Worm (Caenorhabditis elegans) whole organism, young adult: ENCODE data around the gene sftb-1.

Experiments
- C06A6.2 ChIP-seq: fragments of 200-800 bp; sonication (Bioruptor generic); conservative IDR thresholded peaks from 2 replicates; pipeline ENCODE4 v1.3.6; 2022; ENCODE audit warnings: missing genetic modification characterization, missing compliant biosample characterization
- F10E7.11 ChIP-seq: sonication (generic microtip); optimal IDR thresholded peaks from 2 replicates; lab custom pipeline; 2017; ENCODE audit warnings: mild to moderate bottlenecking, missing genetic modification characterization, moderate library complexity, missing compliant biosample characterization
- F33H1.4 ChIP-seq: fragments of 200-800 bp; sonication (Bioruptor generic); IDR thresholded peaks from 2 replicates; pipeline ENCODE4 v1.3.6; 2022; ENCODE audit warnings: missing genetic modification reagents, missing genetic modification characterization, missing compliant biosample characterization
- K11D2.4 ChIP-seq: fragments of 200-800 bp; sonication (Bioruptor generic); IDR thresholded peaks from 2 replicates; pipeline ENCODE4 v1.3.6; 2022; ENCODE audit warnings: missing genetic modification reagents, missing genetic modification characterization, missing compliant biosample characterization
- T26A5.8 ChIP-seq: sonication (generic microtip); optimal IDR thresholded peaks from 2 replicates; lab custom pipeline; 2016; ENCODE audit warnings: missing genetic modification characterization, missing compliant biosample characterization
- Y56A3A.18 ChIP-seq: fragments of 200-800 bp; sonication (Bioruptor generic); IDR thresholded peaks from 2 replicates; pipeline ENCODE4 v1.3.6; 2022; ENCODE audit warnings: missing genetic modification reagents, missing genetic modification characterization, missing compliant biosample characterization
- Y95B8A.8 ChIP-seq: fragments of 200-800 bp; sonication (Bioruptor generic); IDR thresholded peaks from 2 replicates; pipeline ENCODE4 v1.3.6; 2022; ENCODE audit warnings: missing genetic modification reagents, missing genetic modification characterization, missing compliant biosample characterization
- aptf-2 ChIP-seq: fragments of 200-800 bp; sonication (Bioruptor generic); conservative IDR thresholded peaks from 2 replicates; pipeline ENCODE4 v1.3.6; 2022; ENCODE audit warnings: missing genetic modification reagents, missing genetic modification characterization, missing compliant biosample characterization
- aptf-3 ChIP-seq: fragments of 200-800 bp; sonication (Bioruptor generic); IDR thresholded peaks from 2 replicates; pipeline ENCODE4 v1.3.6; 2022; ENCODE audit warnings: missing genetic modification characterization, missing compliant biosample characterization
- athp-1 ChIP-seq: sonication (generic microtip); optimal IDR thresholded peaks from 2 replicates; lab custom pipeline; 2017; ENCODE audit warnings: mild to moderate bottlenecking, missing genetic modification characterization, missing compliant biosample characterization
- attf-3 ChIP-seq: fragments of 200-800 bp; sonication (Bioruptor generic); conservative IDR thresholded peaks from 2 replicates; pipeline ENCODE4 v1.3.6; 2022; ENCODE audit warnings: missing genetic modification reagents, missing genetic modification characterization, missing compliant biosample characterization
- attf-6 ChIP-seq: fragments of 200-800 bp; sonication (Bioruptor generic); IDR thresholded peaks from 2 replicates; pipeline ENCODE4 v1.3.6; 2022; ENCODE audit warnings: missing genetic modification reagents, missing genetic modification characterization, missing compliant biosample characterization
- cebp-1 ChIP-seq, 2 experiments: fragments of 200-800 bp in 1 of 2; sonication (Bioruptor generic) in 1 of 2; sonication (generic microtip) in 1 of 2; IDR thresholded peaks in 1 of 2; optimal IDR thresholded peaks in 1 of 2; 2 replicates each; pipeline versions ENCODE4 v1.3.6 to Lab custom; 2017 to 2022; ENCODE audit warnings: missing compliant biosample characterization in 2 of 2, missing genetic modification characterization in 2 of 2, mild to moderate bottlenecking in 1 of 2, missing genetic modification reagents in 1 of 2, moderate library complexity in 1 of 2
- ceh-100 ChIP-seq: fragments of 200-800 bp; sonication (Bioruptor generic); IDR thresholded peaks from 2 replicates; pipeline ENCODE4 v1.3.6; 2022; ENCODE audit warnings: missing genetic modification reagents, missing genetic modification characterization, missing compliant biosample characterization
- ceh-27 ChIP-seq: fragments of 200-800 bp; sonication (Bioruptor generic); optimal IDR thresholded peaks from 2 replicates; lab custom pipeline; 2018; ENCODE audit warnings: mild to moderate bottlenecking, missing genetic modification characterization, moderate library complexity, missing compliant biosample characterization
- ceh-58 ChIP-seq: fragments of 200-800 bp; sonication (Bioruptor generic); IDR thresholded peaks from 2 replicates; pipeline ENCODE4 v1.3.6; 2022; ENCODE audit warnings: missing genetic modification characterization, missing compliant biosample characterization
- die-1 ChIP-seq: sonication (generic microtip); optimal IDR thresholded peaks from 2 replicates; lab custom pipeline; 2016; ENCODE audit warnings: missing genotype, mild to moderate bottlenecking, missing genetic modification characterization, missing compliant biosample characterization
- ekl-4 ChIP-seq: fragments of 200-800 bp; sonication (Bioruptor generic); IDR thresholded peaks from 2 replicates; pipeline ENCODE4 v1.3.6; 2022; ENCODE audit warnings: missing genetic modification reagents, missing genetic modification characterization, missing compliant biosample characterization
- gei-17 ChIP-seq: fragments of 200-800 bp; sonication (Bioruptor generic); optimal IDR thresholded peaks from 2 replicates; lab custom pipeline; 2018; ENCODE audit warnings: mild to moderate bottlenecking, missing genetic modification characterization, missing compliant biosample characterization
- hmg-1.2 ChIP-seq: fragments of 200-800 bp; sonication (Bioruptor generic); IDR thresholded peaks from 2 replicates; pipeline ENCODE4 v1.3.6; 2022; ENCODE audit warnings: missing genetic modification reagents, missing genetic modification characterization, missing compliant biosample characterization
- lsl-1 ChIP-seq: fragments of 200-800 bp; sonication (Bioruptor generic); optimal IDR thresholded peaks from 2 replicates; lab custom pipeline; 2018; ENCODE audit warnings: mild to moderate bottlenecking, missing genetic modification characterization, moderate library complexity, missing compliant biosample characterization
- madf-3 ChIP-seq: fragments of 200-800 bp; sonication (Bioruptor generic); IDR thresholded peaks from 2 replicates; pipeline ENCODE4 v1.3.6; 2022; ENCODE audit warnings: missing genetic modification reagents, missing genetic modification characterization, missing compliant biosample characterization
- madf-6 ChIP-seq: fragments of 200-800 bp; sonication (Bioruptor generic); IDR thresholded peaks from 2 replicates; pipeline ENCODE4 v1.3.6; 2022; ENCODE audit warnings: missing genetic modification reagents, missing genetic modification characterization, missing compliant biosample characterization
- mel-28 ChIP-seq: sonication (generic microtip); optimal IDR thresholded peaks from 2 replicates; lab custom pipeline; 2016; ENCODE audit warnings: borderline replicate concordance, mild to moderate bottlenecking, missing genetic modification characterization, missing compliant biosample characterization
- mes-4 ChIP-seq: sonication (generic microtip); optimal IDR thresholded peaks from 2 replicates; lab custom pipeline; 2016; ENCODE audit warnings: missing genotype, missing genetic modification characterization, missing compliant biosample characterization
- nfya-1 ChIP-seq: sonication (generic microtip); optimal IDR thresholded peaks from 2 replicates; lab custom pipeline; 2017; ENCODE audit warnings: antibody characterized with exemption, missing compliant biosample characterization, missing genetic modification characterization, borderline replicate concordance; ENCODE audit not compliant: insufficient read depth
- nhr-120 ChIP-seq: fragments of 200-800 bp; sonication (Bioruptor generic); IDR thresholded peaks from 2 replicates; pipeline ENCODE4 v1.3.6; 2022; ENCODE audit warnings: missing genetic modification characterization, missing compliant biosample characterization
- snpc-3.4 ChIP-seq: sonication (generic microtip); optimal IDR thresholded peaks from 2 replicates; lab custom pipeline; 2017; ENCODE audit warnings: missing genetic modification characterization, mild to moderate bottlenecking, missing compliant biosample characterization, antibody characterized with exemption, moderate library complexity, missing genotype, missing genetic modification reagents
- snpc-4 ChIP-seq, 5 experiments: fragments of 150-350 bp in 1 of 5; sonication (generic microtip) in 4 of 5; optimal IDR thresholded peaks; 2 replicates each; lab custom pipeline; 2014 to 2018; ENCODE audit warnings: missing genetic modification characterization in 5 of 5, missing biosample characterization in 3 of 5, antibody characterized with exemption in 2 of 5, mild to moderate bottlenecking in 2 of 5, missing compliant biosample characterization in 2 of 5, missing genotype in 2 of 5, moderate library complexity in 2 of 5, missing genetic modification reagents in 1 of 5
- sptf-2 ChIP-seq: fragments of 200-800 bp; sonication (Bioruptor generic); optimal IDR thresholded peaks from 2 replicates; lab custom pipeline; 2018; ENCODE audit warnings: mild to moderate bottlenecking, missing genetic modification characterization, missing compliant biosample characterization
- tbp1 ChIP-seq: fragments of 200-800 bp; sonication (Bioruptor generic); optimal IDR thresholded peaks from 2 replicates; lab custom pipeline; 2018; ENCODE audit warnings: mild to moderate bottlenecking, missing genetic modification characterization, missing compliant biosample characterization
- unc-130 ChIP-seq: sonication (generic microtip); optimal IDR thresholded peaks from 2 replicates; lab custom pipeline; 2016; ENCODE audit warnings: missing genetic modification reagents, missing genetic modification characterization, missing compliant biosample characterization
- unc-62 ChIP-seq: fragments of 150-350 bp; optimal IDR thresholded peaks from 2 replicates; lab custom pipeline; 2014; ENCODE audit warnings: missing biosample characterization, missing genetic modification reagents, missing genetic modification characterization
- ztf-18 ChIP-seq: sonication (generic microtip); optimal IDR thresholded peaks from 2 replicates; lab custom pipeline; 2016; ENCODE audit warnings: missing genotype, mild to moderate bottlenecking, missing genetic modification characterization, missing compliant biosample characterization
- ztf-6 ChIP-seq: fragments of 200-800 bp; sonication (Bioruptor generic); IDR thresholded peaks from 2 replicates; pipeline ENCODE4 v1.3.6; 2022; ENCODE audit warnings: missing genetic modification reagents, missing genetic modification characterization, missing compliant biosample characterization

The sftb-1 gene

ce11 chrIII:4272864-4273263, 3.8 kb upstream of the sftb-1 start:
- TF ChIP-seq madf-6 (no peak), ceh-58 (no peak), ztf-6 (GFP tag; lab: Robert Waterston, UW) (no peak), aptf-3 (GFP tag; lab: Robert Waterston, UW) (no peak), unc-62 (GFP tag; lab: Kevin White, UChicago) (peak; percentile 13), nhr-120 (no peak), Y95B8A.8 (GFP tag; lab: Robert Waterston, UW) (no peak), hmg-1.2 (GFP tag; lab: Robert Waterston, UW) (no peak), snpc-3.4 (tag; lab: Kevin White, UChicago) (no peak)
- TF ChIP-seq, all 124 proteins: peak for 1

- TF ChIP-seq ceh-27 (no peak), K11D2.4 (no peak), mel-28 (no peak), Y95B8A.8 (GFP tag; lab: Robert Waterston, UW) (no peak), madf-3 (GFP tag; lab: Robert Waterston, UW) (no peak), cebp-1 (GFP tag; IDR thresholded peaks at IDR 0.05; lab: Robert Waterston, UW) (no peak), cebp-1 (tag; optimal IDR thresholded peaks at IDR 0.05; lab: Kevin White, UChicago) (no peak), lsl-1 (GFP tag; lab: Kevin White, UChicago) (no peak), F10E7.11 (no peak), F33H1.4 (GFP tag; lab: Robert Waterston, UW) (no peak), C06A6.2 (GFP tag; lab: Robert Waterston, UW) (no peak), sptf-2 (GFP tag; lab: Kevin White, UChicago) (no peak), snpc-3.4 (tag; lab: Kevin White, UChicago) (no peak), nfya-1 (tag; lab: Kevin White, UChicago) (no peak), T26A5.8 (no peak), attf-6 (GFP tag; lab: Robert Waterston, UW) (no peak), ekl-4 (GFP tag; lab: Robert Waterston, UW) (no peak), mes-4 (no peak)
Measured at ce11 chrIII:4271059-4271458, 2.0 kb upstream of the sftb-1 start.

- no peak for TF ChIP-seq athp-1
Measured at ce11 chrIII:4265892-4266291, 3.2 kb downstream of the sftb-1 start.

- TF ChIP-seq ztf-18 (no peak), gei-17 (GFP tag; lab: Kevin White, UChicago) (no peak), sptf-2 (GFP tag; lab: Kevin White, UChicago) (no peak), attf-3 (GFP tag; lab: Robert Waterston, UW) (no peak), snpc-4 (GFP tag; optimal IDR thresholded peaks at IDR 0.05; lab: Kevin White, UChicago) (no peak), snpc-4 (tag; optimal IDR thresholded peaks at IDR 0.05; lab: Kevin White, UChicago) (no peak), lsl-1 (GFP tag; lab: Kevin White, UChicago) (no peak), aptf-2 (GFP tag; lab: Robert Waterston, UW) (no peak), unc-130 (no peak), ceh-100 (no peak), Y56A3A.18 (no peak), tbp1 (GFP tag; lab: Kevin White, UChicago) (no peak), die-1 (tag; lab: Kevin White, UChicago) (no peak)
Measured at ce11 chrIII:4263048-4263447, 6.0 kb downstream of the sftb-1 start, which contains the start of gene T08A11.1. TSS of gene T08A11.1 (minus strand) at chrIII:4263148.
